Fruit fly (Drosophila melanogaster): ENCODE data around the gene CG33340.

CG33340 gene

dm6 chr3R:24333182-24333808 lies 29.6 kb upstream of the CG33340 start, which contains the start of the genes Rrp5 and Dis3 (continued):
- TF ChIP-seq CG9609 (GFP tag; optimal IDR thresholded peaks at IDR 0.05) = peak; percentile 65
- peak; percentile 13 for TF ChIP-seq CG17912 (GFP tag; optimal IDR thresholded peaks at IDR 0.05)
- TF ChIP-seq CG10274 (GFP tag; optimal IDR thresholded peaks at IDR 0.05) = no peak
- no peak for TF ChIP-seq CG12769 (tag; optimal IDR thresholded peaks at IDR 0.05)
- TF ChIP-seq chm (GFP tag; IDR thresholded peaks at IDR 0.05) = peak; percentile 44
- TF ChIP-seq CG2889 (GFP tag; IDR thresholded peaks at IDR 0.05) = no peak
- peak; percentile 81 for TF ChIP-seq Sin3A (optimal IDR thresholded peaks at IDR 0.05)
- peak; percentile 50 for TF ChIP-seq Adf1 (GFP tag; IDR thresholded peaks at IDR 0.05)
- no peak for TF ChIP-seq CrebB (tag; optimal IDR thresholded peaks at IDR 0.05)
- 0 out of 2 replicates have a peak, but pooled peaks have one; percentile 50 for TF ChIP-seq ara (GFP tag; IDR thresholded peaks at IDR 0.05)
- TF ChIP-seq NFAT (GFP tag; IDR thresholded peaks at IDR 0.05) = peak; percentile 79
- 0 out of 4 replicates have a peak, but pooled peaks have one; percentile 17 for TF ChIP-seq Dll (GFP tag; IDR thresholded peaks at IDR 0.05; ENCODE audit: partially characterized antibody)
- peak; percentile 42 for TF ChIP-seq CG13775 (GFP tag; optimal IDR thresholded peaks at IDR 0.05)
- TF ChIP-seq CG9437 (GFP tag; optimal IDR thresholded peaks at IDR 0.05) = no peak
- peak; percentile 59; the same call in 1 of the 3 replicates for TF ChIP-seq Dbx (GFP tag; IDR thresholded peaks at IDR 0.05)
- TF ChIP-seq pan (optimal IDR thresholded peaks at IDR 0.05) = no peak
- TF ChIP-seq pan (GFP tag; optimal IDR thresholded peaks at IDR 0.05 in 1 of 2, IDR thresholded peaks at IDR 0.05 in 1 of 2) = peak in 1 of 2 experiments; percentile 18
- no peak for TF ChIP-seq peb (GFP tag; IDR thresholded peaks at IDR 0.05)
- TF ChIP-seq CG1602 (GFP tag; optimal IDR thresholded peaks at IDR 0.05) = peak; percentile 3
- no peak for TF ChIP-seq CG8388 (GFP tag; optimal IDR thresholded peaks at IDR 0.05)
- TF ChIP-seq Xrp1 (GFP tag; IDR thresholded peaks at IDR 0.05) = peak; percentile 28; the same call in 1 of the 2 replicates
- TF ChIP-seq CG9797 (GFP tag; optimal IDR thresholded peaks at IDR 0.05) = peak; percentile 83
- peak; percentile 58 for TF ChIP-seq amos (GFP tag; IDR thresholded peaks at IDR 0.05; ENCODE audit: partially characterized antibody)
- no peak for TF ChIP-seq Hand (GFP tag; optimal IDR thresholded peaks at IDR 0.05)
- TF ChIP-seq CG11456 (GFP tag; IDR thresholded peaks at IDR 0.05) = peak; percentile 74; the same call in 2 of the 3 replicates
- TF ChIP-seq CG7372 (GFP tag; IDR thresholded peaks at IDR 0.05) = 0 out of 2 replicates have a peak, but pooled peaks have one; percentile 31
- no peak for TF ChIP-seq tna (GFP tag; IDR thresholded peaks at IDR 0.05; ENCODE audit: partially characterized antibody)
- no peak for TF ChIP-seq org-1 (GFP tag; optimal IDR thresholded peaks at IDR 0.05)
- no peak for TF ChIP-seq CG1233 (GFP tag; optimal IDR thresholded peaks at IDR 0.05)
- TF ChIP-seq gt (GFP tag; IDR thresholded peaks at IDR 0.05) = no peak
- TF ChIP-seq CG3281 (GFP tag; optimal IDR thresholded peaks at IDR 0.05) = no peak
- no peak for TF ChIP-seq abd-A (tag; optimal IDR thresholded peaks at IDR 0.05)
- no peak for TF ChIP-seq sima (GFP tag; optimal IDR thresholded peaks at IDR 0.05)
- peak; percentile 94 for TF ChIP-seq CG1603 (tag; optimal IDR thresholded peaks at IDR 0.05)
- TF ChIP-seq pb (GFP tag; optimal IDR thresholded peaks at IDR 0.05) = no peak
- no peak for TF ChIP-seq dan (GFP tag; IDR thresholded peaks at IDR 0.05)
- TF ChIP-seq CG13894 (tag; optimal IDR thresholded peaks at IDR 0.05) = no peak
- TF ChIP-seq Mad (GFP tag; optimal IDR thresholded peaks at IDR 0.05) = peak; percentile 36
- no peak for TF ChIP-seq CG10267 (tag; optimal IDR thresholded peaks at IDR 0.05)
- TF ChIP-seq CG34376 (GFP tag; optimal IDR thresholded peaks at IDR 0.05) = no peak
- peak in 1 of 2 experiments; percentile 22 for TF ChIP-seq Hr51 (GFP tag; optimal IDR thresholded peaks at IDR 0.05)
- no peak for TF ChIP-seq CG11696 (GFP tag; IDR thresholded peaks at IDR 0.05)
- TF ChIP-seq Hey (tag; optimal IDR thresholded peaks at IDR 0.05) = no peak
- peak; percentile 42; the same call in 1 of the 3 replicates for TF ChIP-seq Mrtf (GFP tag; IDR thresholded peaks at IDR 0.05)
- TF ChIP-seq CG34224 (GFP tag; IDR thresholded peaks at IDR 0.05; ENCODE audit: partially characterized antibody) = no peak; the same call in 2 of the 3 replicates
- TF ChIP-seq p53 (GFP tag; optimal IDR thresholded peaks at IDR 0.05) = peak; percentile 65
- TF ChIP-seq CG4404 (GFP tag; IDR thresholded peaks at IDR 0.05) = no peak
- peak; percentile 64 for TF ChIP-seq Dp (GFP tag; optimal IDR thresholded peaks at IDR 0.05)
- TF ChIP-seq CG12744 (GFP tag; optimal IDR thresholded peaks at IDR 0.05) = no peak
- no peak for TF ChIP-seq dati (GFP tag; IDR thresholded peaks at IDR 0.05)
